Worm (Caenorhabditis elegans): ENCODE results near the gene pes-4.

- no peak for TF ChIP-seq Y56A3A.18 (GFP tag; IDR thresholded peaks at IDR 0.05)
- peak; percentile 13 for TF ChIP-seq rpc-1 (optimal IDR thresholded peaks at IDR 0.05)
- TF ChIP-seq rpc-1 (tag; optimal IDR thresholded peaks at IDR 0.05) = peak; percentile 60
- no peak for TF ChIP-seq ztf-22 (GFP tag; optimal IDR thresholded peaks at IDR 0.05)
- TF ChIP-seq B0019.2 (GFP tag; conservative IDR thresholded peaks at IDR 0.05) = no peak
- TF ChIP-seq Y53F4B.3 (GFP tag; IDR thresholded peaks at IDR 0.05) = no peak
- TF ChIP-seq ceh-58 (GFP tag; IDR thresholded peaks at IDR 0.05) = no peak
- no peak for TF ChIP-seq pha-4 (tag; optimal IDR thresholded peaks at IDR 0.05)
- no peak for TF ChIP-seq snpc-3.4 (tag; optimal IDR thresholded peaks at IDR 0.05)
- TF ChIP-seq rec-8 (tag; optimal IDR thresholded peaks at IDR 0.05) = no peak
- TF ChIP-seq tbx-9 (tag; optimal IDR thresholded peaks at IDR 0.05; ENCODE audit: borderline replicate concordance) = no peak
- TF ChIP-seq bed-1 (GFP tag; IDR thresholded peaks at IDR 0.05) = no peak
- no peak for TF ChIP-seq cebp-1 (GFP tag; IDR thresholded peaks at IDR 0.05)
- no peak for TF ChIP-seq cebp-1 (tag; optimal IDR thresholded peaks at IDR 0.05)
- no peak for TF ChIP-seq unc-62 (GFP tag; optimal IDR thresholded peaks at IDR 0.05)
Observed at ce11 chrIII:1230672-1231071, 598 bp upstream of the pes-4 start.
